Fruit fly (Drosophila melanogaster) whole organism, embryonic: Measurements from ENCODE around the gene mRpS2.

Source experiments
- BEAF-32 ChIP-seq: fragments of 200-800 bp; sonication (Bioruptor generic); optimal IDR thresholded peaks from 3 replicates; lab custom pipeline; 2017; ENCODE audit warnings: missing biosample characterization, missing genetic modification characterization, mild to moderate bottlenecking, moderate library complexity, missing genetic modification reagents
- CG10209 ChIP-seq: fragments of 200-800 bp; sonication (Bioruptor generic); optimal IDR thresholded peaks from 3 replicates; lab custom pipeline; 2017; ENCODE audit warnings: missing biosample characterization, mild to moderate bottlenecking, missing genetic modification characterization, missing genetic modification reagents
- CG10366 ChIP-seq: fragments of 200-800 bp; sonication (Bioruptor generic); IDR thresholded peaks from 2 replicates; pipeline ENCODE4 v1.3.6; 2022; ENCODE audit warnings: missing biosample characterization, missing genetic modification characterization
- CG12155 ChIP-seq: fragments of 200-800 bp; sonication (Bioruptor generic); optimal IDR thresholded peaks from 3 replicates; lab custom pipeline; 2016; ENCODE audit warnings: missing biosample characterization, missing genetic modification characterization
- CG12769 ChIP-seq: fragments of 200-800 bp; sonication (Bioruptor generic); optimal IDR thresholded peaks from 2 replicates; lab custom pipeline; 2019; ENCODE audit warnings: missing biosample characterization, mild to moderate bottlenecking, missing genetic modification characterization, moderate library complexity
- CG13424 ChIP-seq: fragments of 200-800 bp; sonication (Bioruptor generic); optimal IDR thresholded peaks from 2 replicates; lab custom pipeline; 2019; ENCODE audit warnings: missing biosample characterization, mild to moderate bottlenecking, missing genetic modification characterization, moderate library complexity
- CG13775 ChIP-seq: fragments of 200-800 bp; sonication (Bioruptor generic); optimal IDR thresholded peaks from 3 replicates; lab custom pipeline; 2017; ENCODE audit warnings: missing biosample characterization, mild to moderate bottlenecking, missing genetic modification characterization
- CG15696 ChIP-seq: fragments of 200-800 bp; sonication (Bioruptor generic); optimal IDR thresholded peaks from 2 replicates; lab custom pipeline; 2019; ENCODE audit warnings: missing biosample characterization, mild to moderate bottlenecking, missing genetic modification characterization, moderate library complexity
- CG2129 ChIP-seq: fragments of 200-800 bp; sonication (Bioruptor generic); IDR thresholded peaks from 2 replicates; pipeline ENCODE4 v1.3.6; 2022; ENCODE audit warnings: missing biosample characterization, missing genetic modification characterization; ENCODE audit not compliant: partially characterized antibody
- CG30403 ChIP-seq: fragments of 200-800 bp; sonication (Bioruptor generic); optimal IDR thresholded peaks from 3 replicates; lab custom pipeline; 2016; ENCODE audit warnings: missing biosample characterization, missing genetic modification characterization
- CG3163 ChIP-seq: fragments of 200-800 bp; sonication (Bioruptor generic); optimal IDR thresholded peaks from 3 replicates; lab custom pipeline; 2016; ENCODE audit warnings: missing biosample characterization, missing genetic modification characterization
- CG33557 ChIP-seq: fragments of 200-800 bp; sonication (Bioruptor generic); optimal IDR thresholded peaks from 2 replicates; lab custom pipeline; 2019; ENCODE audit warnings: missing biosample characterization, mild to moderate bottlenecking, missing genetic modification characterization, moderate library complexity
- CG4424 ChIP-seq: fragments of 200-800 bp; sonication (Bioruptor generic); optimal IDR thresholded peaks from 3 replicates; lab custom pipeline; 2016; ENCODE audit warnings: missing biosample characterization, missing genetic modification characterization
- CG4820 ChIP-seq: fragments of 200-800 bp; sonication (Bioruptor generic); optimal IDR thresholded peaks from 3 replicates; lab custom pipeline; 2016; ENCODE audit warnings: missing biosample characterization, missing genetic modification characterization
- CG5245 ChIP-seq: fragments of 200-800 bp; sonication (Bioruptor generic); optimal IDR thresholded peaks from 3 replicates; lab custom pipeline; 2016; ENCODE audit warnings: missing biosample characterization, missing genetic modification characterization
- CG7786 ChIP-seq: fragments of 200-800 bp; sonication (Bioruptor generic); optimal IDR thresholded peaks from 2 replicates; lab custom pipeline; 2016; ENCODE audit warnings: missing biosample characterization, missing genetic modification characterization
- CG8290 ChIP-seq, 3 experiments: fragments of 200-800 bp; sonication (Bioruptor generic); optimal IDR thresholded peaks; 2 replicates each; lab custom pipeline; 2016 to 2019; ENCODE audit warnings: missing biosample characterization in 3 of 3, missing genetic modification characterization in 3 of 3, mild to moderate bottlenecking in 2 of 3, moderate library complexity in 1 of 3
- CG9797 ChIP-seq: fragments of 200-800 bp; sonication (Bioruptor generic); optimal IDR thresholded peaks from 3 replicates; lab custom pipeline; 2018; ENCODE audit warnings: missing biosample characterization, mild to moderate bottlenecking, missing genetic modification characterization
- Fer2 ChIP-seq: fragments of 200-800 bp; sonication (Bioruptor generic); optimal IDR thresholded peaks from 2 replicates; lab custom pipeline; 2018; ENCODE audit warnings: missing biosample characterization, mild to moderate bottlenecking, missing genetic modification characterization, moderate library complexity
- Gsc ChIP-seq: fragments of 200-800 bp; sonication (Bioruptor generic); IDR thresholded peaks from 2 replicates; pipeline ENCODE4 v1.3.6; 2022; ENCODE audit warnings: missing biosample characterization, missing genetic modification characterization
- Gug ChIP-seq: fragments of 200-800 bp; sonication (Bioruptor generic); IDR thresholded peaks from 4 replicates; pipeline ENCODE4 v1.3.6; 2022; ENCODE audit warnings: missing biosample characterization, missing genetic modification characterization
- HLHmδ ChIP-seq: fragments of 200-800 bp; sonication (Bioruptor generic); optimal IDR thresholded peaks from 2 replicates; lab custom pipeline; 2018; ENCODE audit warnings: missing biosample characterization, mild to moderate bottlenecking, missing genetic modification characterization, moderate library complexity
- Hand ChIP-seq: fragments of 200-800 bp; sonication (Bioruptor generic); optimal IDR thresholded peaks from 2 replicates; lab custom pipeline; 2017; ENCODE audit warnings: mild to moderate bottlenecking, missing biosample characterization, missing genetic modification reagents, missing genetic modification characterization
- HmgD ChIP-seq: fragments of 200-800 bp; sonication (Bioruptor generic); optimal IDR thresholded peaks from 3 replicates; lab custom pipeline; 2016; ENCODE audit warnings: missing biosample characterization, missing genetic modification characterization
- Oaz ChIP-seq: fragments of 200-800 bp; sonication (Bioruptor generic); IDR thresholded peaks from 2 replicates; pipeline ENCODE4 v1.3.6; 2022; ENCODE audit warnings: missing biosample characterization, missing genetic modification characterization
- Opbp ChIP-seq: fragments of 200-800 bp; sonication (Bioruptor generic); IDR thresholded peaks from 3 replicates; pipeline ENCODE4 v1.3.6; 2022; ENCODE audit warnings: missing biosample characterization, missing genetic modification characterization; ENCODE audit not compliant: partially characterized antibody
- Optix ChIP-seq: fragments of 200-800 bp; sonication (Bioruptor generic); IDR thresholded peaks from 3 replicates; pipeline ENCODE4 v1.3.6; 2022; ENCODE audit warnings: missing biosample characterization, missing genetic modification characterization
- aop ChIP-seq: fragments of 200-800 bp; sonication (Bioruptor generic); IDR thresholded peaks from 2 replicates; pipeline ENCODE4 v1.3.6; 2022; ENCODE audit warnings: missing biosample characterization, missing genetic modification characterization
- cad ChIP-seq: fragments of >200 bp; optimal IDR thresholded peaks from 2 replicates; lab custom pipeline; 2017; ENCODE audit warnings: missing biosample characterization, missing genetic modification characterization
- cato ChIP-seq: fragments of 200-800 bp; sonication (Bioruptor generic); optimal IDR thresholded peaks from 2 replicates; lab custom pipeline; 2016; ENCODE audit warnings: missing biosample characterization, missing genetic modification characterization, borderline replicate concordance
- crp ChIP-seq, 2 experiments: fragments of 200-800 bp; sonication (Bioruptor generic); optimal IDR thresholded peaks; 2 replicates in 1 of 2; 3 replicates in 1 of 2; lab custom pipeline; 2017; ENCODE audit warnings: missing biosample characterization in 2 of 2, missing genetic modification characterization in 2 of 2, mild to moderate bottlenecking in 1 of 2, moderate library complexity in 1 of 2
- dm ChIP-seq: fragments of 200-800 bp; sonication (Bioruptor generic); optimal IDR thresholded peaks from 3 replicates; lab custom pipeline; 2016; ENCODE audit warnings: missing biosample characterization, missing genetic modification characterization
- emc ChIP-seq: fragments of 200-800 bp; sonication (Bioruptor generic); optimal IDR thresholded peaks from 2 replicates; lab custom pipeline; 2016; ENCODE audit warnings: missing biosample characterization, missing genetic modification characterization
- gem ChIP-seq: fragments of 200-800 bp; sonication (Bioruptor generic); optimal IDR thresholded peaks from 2 replicates; lab custom pipeline; 2019; ENCODE audit warnings: missing biosample characterization, mild to moderate bottlenecking, missing genetic modification characterization, moderate library complexity
- hkb ChIP-seq, 2 experiments: fragments of 200-800 bp in 1 of 2; fragments of >200 bp in 1 of 2; sonication (Bioruptor generic) in 1 of 2; IDR thresholded peaks in 1 of 2; optimal IDR thresholded peaks in 1 of 2; 2 replicates each; pipeline versions ENCODE4 v1.3.6 to Lab custom; 2017 to 2022; ENCODE audit warnings: missing biosample characterization in 1 of 2, missing genetic modification characterization in 1 of 2
- insv ChIP-seq, 2 experiments: fragments of 200-800 bp; sonication (Bioruptor generic); optimal IDR thresholded peaks; 3 replicates each; lab custom pipeline; 2016 to 2018; ENCODE audit warnings: missing biosample characterization in 2 of 2, missing genetic modification characterization in 2 of 2
- mirr ChIP-seq: fragments of 200-800 bp; sonication (Bioruptor generic); optimal IDR thresholded peaks from 3 replicates; lab custom pipeline; 2018; ENCODE audit warnings: missing biosample characterization, mild to moderate bottlenecking, missing genetic modification characterization
- nau ChIP-seq: fragments of 200-800 bp; sonication (Bioruptor generic); optimal IDR thresholded peaks from 3 replicates; lab custom pipeline; 2017; ENCODE audit warnings: missing biosample characterization, mild to moderate bottlenecking, missing genetic modification characterization, missing genetic modification reagents
- nerfin-2 ChIP-seq: fragments of 200-800 bp; sonication (Bioruptor generic); IDR thresholded peaks from 2 replicates; pipeline ENCODE4 v1.3.6; 2022; ENCODE audit warnings: missing biosample characterization, missing genetic modification characterization; ENCODE audit not compliant: partially characterized antibody
- onecut ChIP-seq: fragments of 200-800 bp; sonication (Bioruptor generic); IDR thresholded peaks from 2 replicates; pipeline ENCODE4 v1.3.6; 2022; ENCODE audit warnings: missing biosample characterization, missing genetic modification characterization
- peb ChIP-seq: fragments of 200-800 bp; sonication (Bioruptor generic); IDR thresholded peaks from 2 replicates; pipeline ENCODE4 v1.3.6; 2022; ENCODE audit warnings: missing biosample characterization, missing genetic modification characterization
- psq ChIP-seq: fragments of 200-800 bp; sonication (Bioruptor generic); optimal IDR thresholded peaks from 2 replicates; lab custom pipeline; 2017; ENCODE audit warnings: missing biosample characterization, missing genetic modification characterization
- schlank ChIP-seq: fragments of 200-800 bp; sonication (Bioruptor generic); optimal IDR thresholded peaks from 2 replicates; lab custom pipeline; 2018; ENCODE audit warnings: missing biosample characterization, mild to moderate bottlenecking, missing genetic modification characterization
- seq ChIP-seq: fragments of 200-800 bp; sonication (Bioruptor generic); IDR thresholded peaks from 2 replicates; pipeline ENCODE4 v1.3.6; 2022; ENCODE audit warnings: missing biosample characterization, missing genetic modification characterization
- stwl ChIP-seq: fragments of 200-800 bp; sonication (Bioruptor generic); optimal IDR thresholded peaks from 3 replicates; lab custom pipeline; 2018; ENCODE audit warnings: missing biosample characterization, mild to moderate bottlenecking, missing genetic modification characterization, moderate library complexity
- toy ChIP-seq: fragments of 200-800 bp; sonication (Bioruptor generic); IDR thresholded peaks from 2 replicates; pipeline ENCODE4 v1.3.6; 2022; ENCODE audit warnings: missing biosample characterization, missing genetic modification characterization
- ttk ChIP-seq: fragments of 200-800 bp; sonication (Bioruptor generic); IDR thresholded peaks from 2 replicates; pipeline ENCODE4 v2.1.2; 2022; ENCODE audit warnings: missing biosample characterization, missing genetic modification characterization
- twi ChIP-seq: fragments of 200-800 bp; optimal IDR thresholded peaks from 2 replicates; lab custom pipeline; 2019; ENCODE audit warnings: missing biosample characterization, mild to moderate bottlenecking, missing genetic modification characterization, moderate library complexity
- zen ChIP-seq: fragments of 200-800 bp; sonication (Bioruptor generic); optimal IDR thresholded peaks from 3 replicates; lab custom pipeline; 2018; ENCODE audit warnings: missing biosample characterization, mild to moderate bottlenecking, missing genetic modification characterization, moderate library complexity

The mRpS2 gene

DNA sequence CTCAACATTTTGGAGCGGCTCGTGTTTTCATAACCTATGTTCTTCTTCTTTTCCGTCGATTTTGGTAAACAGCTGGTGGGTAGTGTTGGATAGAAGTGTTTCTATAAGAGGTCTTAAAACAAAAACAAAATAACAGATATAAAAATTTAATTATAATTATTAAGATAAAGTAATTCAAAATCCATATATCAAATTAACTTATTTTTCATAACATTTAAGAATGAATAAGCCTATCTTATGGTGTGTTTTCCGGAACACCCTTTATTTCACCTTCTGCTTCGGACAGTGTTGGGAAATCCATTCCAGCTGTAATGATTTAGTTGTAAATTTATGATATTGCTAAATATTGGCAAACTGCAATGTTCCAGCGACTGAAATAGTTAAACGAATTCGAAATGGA lies at the start of gene mRpS2, which contains the start of gene Mon1:
TSS of gene mRpS2 (minus strand) at position 64 of the 400 bp plus-strand sequence.
TSS of gene Mon1 (plus strand) at position 286 of the 400 bp plus-strand sequence.
- TF ChIP-seq stwl (tag; lab: Kevin White, UChicago) (peak; percentile 96), seq (peak; percentile 90), Fer2 (tag; lab: Kevin White, UChicago) (peak; percentile 93), CG5245 (GFP tag; lab: Kevin White, UChicago) (peak; percentile 91), CG3163 (GFP tag; lab: Kevin White, UChicago) (no peak), CG33557 (GFP tag; lab: Kevin White, UChicago) (peak; percentile 81), mirr (GFP tag; lab: Kevin White, UChicago) (peak; percentile 60), CG7786 (peak; percentile 78), CG12155 (GFP tag; lab: Kevin White, UChicago) (peak; percentile 95), Hand (peak; percentile 86), twi (tag; lab: Kevin White, UChicago) (peak; percentile 81), CG9797 (GFP tag; lab: Kevin White, UChicago) (peak; percentile 16), crp (GFP tag; optimal IDR thresholded peaks at IDR 0.05; lab: Kevin White, UChicago) (peak; percentile 64 to 91), cato (peak; percentile 83), nerfin-2 (GFP tag; lab: Robert Waterston, UW) (no peak), CG4820 (GFP tag; lab: Kevin White, UChicago) (peak; percentile 91), Oaz (GFP tag; lab: Robert Waterston, UW) (peak; percentile 88), zen (tag; lab: Kevin White, UChicago) (peak; percentile 96), BEAF-32 (peak; percentile 16), HmgD (GFP tag; lab: Kevin White, UChicago) (peak; percentile 15), Gsc (GFP tag; lab: Robert Waterston, UW) (peak; percentile 62), CG2129 (GFP tag; lab: Robert Waterston, UW) (no peak), psq (GFP tag; lab: Kevin White, UChicago) (peak; percentile 86), CG4424 (GFP tag; lab: Kevin White, UChicago) (peak; percentile 95), Optix (GFP tag; lab: Robert Waterston, UW) (peak; percentile 85), nau (GFP tag; lab: Kevin White, UChicago) (no peak), CG13424 (tag; lab: Kevin White, UChicago) (peak; percentile 97), CG12769 (tag; lab: Kevin White, UChicago) (peak; percentile 81), CG8290 (GFP tag; optimal IDR thresholded peaks at IDR 0.05; lab: Kevin White, UChicago) (peak; percentile 89), CG8290 (tag; optimal IDR thresholded peaks at IDR 0.05; lab: Kevin White, UChicago) (peak; percentile 79 to 90), CG10366 (GFP tag; lab: Robert Waterston, UW) (peak; percentile 96), CG13775 (peak; percentile 94), insv (GFP tag; optimal IDR thresholded peaks at IDR 0.05; lab: Kevin White, UChicago) (peak in 1 of 2 experiments; percentile 57), dm (GFP tag; lab: Kevin White, UChicago) (peak; percentile 57), emc (GFP tag; lab: Kevin White, UChicago) (peak; percentile 63), schlank (tag; lab: Kevin White, UChicago) (peak; percentile 65), gem (tag; lab: Kevin White, UChicago) (peak; percentile 99), hkb (optimal IDR thresholded peaks at IDR 0.05; lab: Kevin White, UChicago) (no peak), hkb (GFP tag; IDR thresholded peaks at IDR 0.05; lab: Robert Waterston, UW) (peak; percentile 93), CG15696 (peak; percentile 88), CG10209 (GFP tag; lab: Kevin White, UChicago) (peak; percentile 94), ttk (GFP tag; lab: Robert Waterston, UW) (peak; percentile 95), HLHmδ (GFP tag; lab: Kevin White, UChicago) (no peak), CG30403 (GFP tag; lab: Kevin White, UChicago) (peak; percentile 95), aop (GFP tag; lab: Robert Waterston, UW) (peak; percentile 82), cad (GFP tag; lab: Kevin White, UChicago) (no peak), Opbp (GFP tag; lab: Robert Waterston, UW) (no peak), toy (GFP tag; lab: Robert Waterston, UW) (peak; percentile 94), Gug (peak; percentile 91), peb (peak; percentile 86), onecut (GFP tag; lab: Robert Waterston, UW) (peak; percentile 78)
